Worm (Caenorhabditis elegans) whole organism, late embryonic: ENCODE data around the gene B0024.11.
A peak's percentile ranks its signal among the peaks of the same experiment; 100 is the strongest.

Experiments
- C08G9.2 ChIP-seq: sonication (generic microtip); optimal IDR thresholded peaks from 2 replicates; lab custom pipeline; 2016; ENCODE audit warnings: mild to moderate bottlenecking, missing genetic modification characterization, moderate library complexity, missing compliant biosample characterization
- F13H6.1 ChIP-seq: sonication (generic microtip); optimal IDR thresholded peaks from 2 replicates; lab custom pipeline; 2016; ENCODE audit warnings: missing genetic modification characterization, missing compliant biosample characterization
- T23F11.4 ChIP-seq: fragments of 200-800 bp; sonication (Bioruptor generic); optimal IDR thresholded peaks from 2 replicates; lab custom pipeline; 2018; ENCODE audit warnings: mild to moderate bottlenecking, missing genetic modification characterization, missing compliant biosample characterization
- ama-1 ChIP-seq: fragments of 150-350 bp; optimal IDR thresholded peaks from 2 replicates; lab custom pipeline; 2014
- ceh-18 ChIP-seq: sonication (generic microtip); optimal IDR thresholded peaks from 2 replicates; lab custom pipeline; 2016; ENCODE audit warnings: missing genetic modification characterization, missing compliant biosample characterization
- ceh-19 ChIP-seq: fragments of 200-800 bp; sonication (Bioruptor generic); optimal IDR thresholded peaks from 2 replicates; lab custom pipeline; 2018; ENCODE audit warnings: mild to moderate bottlenecking, missing genetic modification characterization, missing compliant biosample characterization
- ceh-2 ChIP-seq: sonication (generic microtip); optimal IDR thresholded peaks from 2 replicates; lab custom pipeline; 2016; ENCODE audit warnings: missing genotype, missing genetic modification characterization, missing compliant biosample characterization
- ceh-22 ChIP-seq: sonication (generic microtip); optimal IDR thresholded peaks from 2 replicates; lab custom pipeline; 2017; ENCODE audit warnings: missing biosample characterization, missing genetic modification characterization
- ceh-24 ChIP-seq: sonication (generic microtip); optimal IDR thresholded peaks from 2 replicates; lab custom pipeline; 2016; ENCODE audit warnings: mild to moderate bottlenecking, missing genetic modification characterization, missing compliant biosample characterization
- ceh-48 ChIP-seq: sonication (generic microtip); optimal IDR thresholded peaks from 2 replicates; lab custom pipeline; 2016; ENCODE audit warnings: missing genetic modification characterization, inconsistent platforms, missing compliant biosample characterization
- elt-2 ChIP-seq: sonication (generic microtip); optimal IDR thresholded peaks from 2 replicates; lab custom pipeline; 2016; ENCODE audit warnings: missing genetic modification reagents, missing genetic modification characterization, missing compliant biosample characterization
- elt-4 ChIP-seq: sonication (generic microtip); optimal IDR thresholded peaks from 2 replicates; lab custom pipeline; 2016; ENCODE audit warnings: missing genetic modification characterization, missing compliant biosample characterization
- ets-4 ChIP-seq: sonication (generic microtip); optimal IDR thresholded peaks from 2 replicates; lab custom pipeline; 2016; ENCODE audit warnings: missing genetic modification characterization, missing compliant biosample characterization
- eyg-1 ChIP-seq: sonication (generic microtip); optimal IDR thresholded peaks from 2 replicates; lab custom pipeline; 2016; ENCODE audit warnings: missing genotype, missing genetic modification characterization, missing compliant biosample characterization
- fkh-10 ChIP-seq: fragments of 150-350 bp; optimal IDR thresholded peaks from 2 replicates; lab custom pipeline; 2014; ENCODE audit warnings: missing biosample characterization, missing genetic modification reagents, missing genetic modification characterization
- hlh-15 ChIP-seq: sonication (generic microtip); optimal IDR thresholded peaks from 2 replicates; lab custom pipeline; 2016; ENCODE audit warnings: missing genetic modification characterization, missing compliant biosample characterization
- hlh-30 ChIP-seq: sonication (generic microtip); optimal IDR thresholded peaks from 2 replicates; lab custom pipeline; 2017; ENCODE audit warnings: antibody characterized with exemption, missing genetic modification characterization, missing compliant biosample characterization; ENCODE audit not compliant: insufficient read depth
- lim-6 ChIP-seq: sonication (generic microtip); optimal IDR thresholded peaks from 2 replicates; lab custom pipeline; 2016; ENCODE audit warnings: missing genetic modification characterization, missing compliant biosample characterization
- lin-11 ChIP-seq: fragments of 200-800 bp; sonication (Bioruptor generic); optimal IDR thresholded peaks from 2 replicates; lab custom pipeline; 2018; ENCODE audit warnings: mild to moderate bottlenecking, missing genetic modification characterization, missing compliant biosample characterization
- madf-2 ChIP-seq: sonication (generic microtip); optimal IDR thresholded peaks from 2 replicates; lab custom pipeline; 2017; ENCODE audit warnings: missing genetic modification characterization, missing compliant biosample characterization
- mec-3 ChIP-seq: sonication (generic microtip); optimal IDR thresholded peaks from 2 replicates; lab custom pipeline; 2016; ENCODE audit warnings: borderline replicate concordance, missing genetic modification characterization, missing compliant biosample characterization
- nfya-1 ChIP-seq: sonication (generic microtip); optimal IDR thresholded peaks from 2 replicates; lab custom pipeline; 2017; ENCODE audit warnings: missing genetic modification characterization, mild to moderate bottlenecking, missing compliant biosample characterization, antibody characterized with exemption, moderate library complexity
- nhr-11 ChIP-seq: fragments of 150-350 bp; optimal IDR thresholded peaks from 2 replicates; lab custom pipeline; 2014; ENCODE audit warnings: missing biosample characterization, missing genetic modification characterization
- nhr-232 ChIP-seq: sonication (generic microtip); optimal IDR thresholded peaks from 2 replicates; lab custom pipeline; 2016; ENCODE audit warnings: missing genetic modification characterization, missing compliant biosample characterization
- npax-4 ChIP-seq: sonication (generic microtip); optimal IDR thresholded peaks from 2 replicates; lab custom pipeline; 2016; ENCODE audit warnings: missing genetic modification characterization, missing compliant biosample characterization
- pag-3 ChIP-seq: sonication (generic microtip); optimal IDR thresholded peaks from 2 replicates; lab custom pipeline; 2016; ENCODE audit warnings: missing compliant biosample characterization, missing genetic modification characterization, borderline replicate concordance
- pros-1 ChIP-seq: fragments of 150-350 bp; optimal IDR thresholded peaks from 2 replicates; lab custom pipeline; 2014; ENCODE audit warnings: missing biosample characterization, missing genetic modification reagents, missing genetic modification characterization
- ref-2 ChIP-seq: sonication (generic microtip); optimal IDR thresholded peaks from 2 replicates; lab custom pipeline; 2016; ENCODE audit warnings: missing genetic modification characterization, missing compliant biosample characterization
- sox-2 ChIP-seq: fragments of 200-800 bp; sonication (Bioruptor generic); IDR thresholded peaks from 2 replicates; pipeline ENCODE4 v1.3.6; 2022; ENCODE audit warnings: missing genetic modification reagents, missing genetic modification characterization, missing compliant biosample characterization
- sox-4 ChIP-seq: sonication (generic microtip); optimal IDR thresholded peaks from 2 replicates; lab custom pipeline; 2017; ENCODE audit warnings: mild to moderate bottlenecking, missing genetic modification characterization, inconsistent platforms, missing compliant biosample characterization
- syd-9 ChIP-seq: sonication (generic microtip); optimal IDR thresholded peaks from 2 replicates; lab custom pipeline; 2016; ENCODE audit warnings: mild to moderate bottlenecking, missing genetic modification characterization, moderate library complexity, missing compliant biosample characterization
- tbx-2 ChIP-seq: sonication (generic microtip); optimal IDR thresholded peaks from 2 replicates; lab custom pipeline; 2016; ENCODE audit warnings: missing genetic modification characterization, missing compliant biosample characterization
- unc-42 ChIP-seq: sonication (generic microtip); optimal IDR thresholded peaks from 2 replicates; lab custom pipeline; 2016; ENCODE audit warnings: missing genotype, missing genetic modification characterization, missing compliant biosample characterization
- unc-86 ChIP-seq: sonication (generic microtip); optimal IDR thresholded peaks from 2 replicates; lab custom pipeline; 2016; ENCODE audit warnings: missing genetic modification characterization, missing compliant biosample characterization
- zip-5 ChIP-seq: sonication (generic microtip); optimal IDR thresholded peaks from 2 replicates; lab custom pipeline; 2016; ENCODE audit warnings: missing genetic modification characterization, missing compliant biosample characterization
- ztf-16 ChIP-seq: sonication (generic microtip); optimal IDR thresholded peaks from 2 replicates; lab custom pipeline; 2017; ENCODE audit warnings: missing genetic modification characterization, missing compliant biosample characterization

B0024.11 gene

DNA sequence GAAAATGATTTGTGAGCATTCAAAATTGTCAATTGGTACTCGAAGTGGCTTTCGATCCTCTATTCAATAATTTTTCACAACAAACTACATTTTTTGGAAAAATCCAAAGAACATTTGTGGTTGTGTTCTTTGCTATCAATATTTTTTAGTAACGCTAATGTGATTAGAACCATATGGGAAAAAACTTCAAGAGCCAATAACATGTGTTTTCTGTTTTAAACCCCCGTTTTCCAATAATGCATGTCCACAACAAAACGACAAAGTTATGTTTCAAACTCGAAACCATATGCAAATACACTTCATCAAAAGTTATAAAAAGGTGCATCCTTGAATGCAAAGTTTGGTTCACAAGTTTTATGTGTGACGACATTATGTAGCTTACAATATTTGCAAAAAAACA, 33.5 kb downstream of the B0024.11 start:
- TF ChIP-seq ceh-2 (no peak), ets-4 (tag; lab: Kevin White, UChicago) (no peak), elt-4 (no peak), ztf-16 (tag; lab: Kevin White, UChicago) (no peak), fkh-10 (GFP tag; lab: Kevin White, UChicago) (no peak), ref-2 (tag; lab: Kevin White, UChicago) (no peak), hlh-15 (tag; lab: Kevin White, UChicago) (no peak), ceh-24 (no peak), unc-42 (no peak), zip-5 (no peak), ceh-18 (tag; lab: Kevin White, UChicago) (no peak), nhr-232 (tag; lab: Kevin White, UChicago) (no peak), madf-2 (tag; lab: Kevin White, UChicago) (no peak), lin-11 (tag; lab: Kevin White, UChicago) (no peak), T23F11.4 (GFP tag; lab: Kevin White, UChicago) (no peak), pag-3 (tag; lab: Kevin White, UChicago) (no peak), mec-3 (no peak)

DNA sequence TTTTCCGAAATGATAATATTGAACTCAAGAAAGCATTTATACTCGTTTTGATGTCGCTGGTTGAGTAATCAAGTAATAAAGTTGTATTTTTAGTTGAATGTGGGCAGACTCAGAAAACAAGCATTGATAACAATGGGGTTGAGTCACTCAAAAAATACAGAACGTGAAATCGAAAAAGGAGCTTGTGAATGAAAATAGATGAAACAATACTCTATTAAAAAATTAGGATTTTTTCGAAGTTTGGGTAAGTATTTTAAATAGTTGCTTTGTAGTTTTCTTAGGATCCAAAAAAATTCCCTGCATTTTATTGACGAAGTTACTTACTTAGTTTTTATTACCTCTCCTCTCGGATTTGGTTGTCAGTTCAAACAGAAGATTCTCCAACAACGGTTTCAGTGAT, 35.9 kb downstream of the B0024.11 start, which contains the start of gene lys-3:
lys-3 (minus strand) TSS at position 101 of the 400 bp plus-strand sequence.
- TF ChIP-seq ceh-48 (tag; lab: Kevin White, UChicago) (no peak), nfya-1 (tag; lab: Kevin White, UChicago) (no peak), pag-3 (tag; lab: Kevin White, UChicago) (no peak), ceh-22 (tag; lab: Kevin White, UChicago) (no peak), ceh-18 (tag; lab: Kevin White, UChicago) (no peak), npax-4 (no peak), F13H6.1 (tag; lab: Kevin White, UChicago) (no peak), pros-1 (tag; lab: Kevin White, UChicago) (no peak), tbx-2 (tag; lab: Kevin White, UChicago) (no peak), sox-2 (GFP tag; lab: Robert Waterston, UW) (no peak), unc-86 (no peak), hlh-30 (tag; lab: Kevin White, UChicago) (no peak), sox-4 (no peak), eyg-1 (no peak), fkh-10 (GFP tag; lab: Kevin White, UChicago) (no peak), ref-2 (tag; lab: Kevin White, UChicago) (no peak), ceh-19 (GFP tag; lab: Kevin White, UChicago) (no peak), nhr-11 (tag; lab: Kevin White, UChicago) (no peak)

DNA sequence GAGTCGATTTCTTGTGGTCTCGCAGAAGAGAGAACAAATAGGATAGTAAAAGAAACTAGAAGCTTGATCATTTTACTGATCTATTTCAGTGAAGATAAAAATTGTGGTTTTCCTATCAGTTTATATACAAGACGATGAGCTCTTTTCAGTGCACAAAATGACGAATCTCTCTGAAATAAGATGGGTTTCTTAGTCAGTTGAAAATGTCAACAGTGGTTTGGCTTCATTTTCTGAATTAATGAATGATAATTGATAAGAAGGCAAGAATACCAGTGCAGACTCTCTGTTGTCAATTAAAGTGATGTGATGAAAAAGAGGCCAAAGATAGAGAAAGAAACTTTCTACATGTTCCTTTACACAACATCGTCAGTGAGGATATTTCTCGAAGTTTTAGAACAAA, 38.0 kb downstream of the B0024.11 start, which contains the start of gene lys-2:
lys-2 (minus strand) TSS at position 101 of the 400 bp plus-strand sequence.
- TF ChIP-seq nfya-1 (tag; lab: Kevin White, UChicago), result no peak
- TF ChIP-seq ceh-24, result no peak
- no peak for TF ChIP-seq C08G9.2 (tag; lab: Kevin White, UChicago)
- no peak for TF ChIP-seq eyg-1
- no peak for TF ChIP-seq ama-1 (lab: Kevin White, UChicago)

DNA sequence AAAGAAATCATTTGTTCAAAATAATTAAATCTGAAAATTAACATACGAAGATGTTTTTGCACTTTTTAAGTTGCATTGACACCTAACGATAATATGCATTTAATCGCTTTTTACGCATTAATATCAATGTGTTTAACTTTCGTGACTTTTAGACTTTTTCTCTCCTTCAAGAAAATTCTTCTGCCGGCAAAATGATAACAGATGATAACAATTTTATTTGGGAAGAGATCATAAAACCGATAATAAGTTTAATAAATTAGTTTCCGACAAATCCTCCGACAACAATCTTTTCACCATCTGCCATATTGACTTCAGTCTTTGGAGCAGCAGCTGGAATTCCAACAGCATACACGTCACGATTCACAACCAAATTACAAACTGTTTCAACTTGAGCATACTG, 39.2 kb downstream of the B0024.11 start:
- no peak for TF ChIP-seq ceh-19 (GFP tag; lab: Kevin White, UChicago)
- TF ChIP-seq elt-2 (tag; lab: Kevin White, UChicago), result peak; percentile 15
- no peak for TF ChIP-seq nhr-11 (tag; lab: Kevin White, UChicago)
- TF ChIP-seq hlh-30 (tag; lab: Kevin White, UChicago), result no peak
- TF ChIP-seq syd-9, result no peak
- TF ChIP-seq lim-6, result no peak

DNA sequence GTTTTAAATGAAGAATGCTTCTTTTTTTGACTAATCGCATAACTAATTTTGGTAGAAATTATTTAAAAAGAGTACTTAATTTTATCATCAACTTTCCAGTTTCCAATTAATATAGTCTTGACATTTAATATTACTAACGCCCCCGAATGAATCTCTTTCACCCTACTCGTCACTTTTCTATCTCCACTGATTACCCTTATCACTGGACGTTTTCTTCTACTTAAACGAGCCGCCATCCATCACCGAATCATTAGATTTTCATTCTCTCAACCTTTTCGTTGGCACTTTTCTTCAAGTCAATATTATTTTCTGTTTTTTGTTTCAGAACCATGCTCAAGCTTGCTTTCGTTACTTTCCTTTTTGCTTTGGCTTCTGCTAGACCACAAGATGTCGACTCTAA, 41.8 kb downstream of the B0024.11 start, which contains the start of gene lys-1:
lys-1 (plus strand) TSS at position 326 of the 400 bp plus-strand sequence.
- TF ChIP-seq F13H6.1 (tag; lab: Kevin White, UChicago) (no peak), elt-2 (tag; lab: Kevin White, UChicago) (peak; percentile 20)
- TF ChIP-seq, all 69 proteins: peak for 1
